Fruit fly (Drosophila melanogaster) whole organism, pupa: ENCODE data around the gene cact.

Source experiments
- CG13204 ChIP-seq: fragments of 200-800 bp; sonication (Bioruptor generic); optimal IDR thresholded peaks from 2 replicates; lab custom pipeline; 2018; ENCODE audit warnings: missing biosample characterization, mild to moderate bottlenecking, missing genetic modification characterization, moderate library complexity
- CG32121 ChIP-seq: fragments of 200-800 bp; sonication (Bioruptor generic); IDR thresholded peaks from 2 replicates; pipeline ENCODE4 v1.3.6; 2022; ENCODE audit warnings: missing biosample characterization, missing genetic modification characterization
- CG8159 ChIP-seq: fragments of 200-800 bp; sonication (Bioruptor generic); optimal IDR thresholded peaks from 3 replicates; lab custom pipeline; 2018; ENCODE audit warnings: missing biosample characterization, mild to moderate bottlenecking, missing genetic modification characterization, moderate library complexity
- D1 ChIP-seq: fragments of 200-800 bp; sonication (Bioruptor generic); optimal IDR thresholded peaks from 2 replicates; lab custom pipeline; 2018; ENCODE audit warnings: missing biosample characterization, mild to moderate bottlenecking, missing genetic modification characterization, moderate library complexity
- EcR ChIP-seq: fragments of 200-800 bp; sonication (Bioruptor generic); optimal IDR thresholded peaks from 3 replicates; lab custom pipeline; 2019; ENCODE audit warnings: missing biosample characterization, missing genetic modification characterization, mild to moderate bottlenecking, moderate library complexity, missing genetic modification reagents
- Pif1A ChIP-seq: fragments of 200-800 bp; sonication (Bioruptor generic); optimal IDR thresholded peaks from 3 replicates; lab custom pipeline; 2016; ENCODE audit warnings: missing biosample characterization, missing genetic modification characterization
- Snoo ChIP-seq: fragments of 200-800 bp; sonication (Bioruptor generic); optimal IDR thresholded peaks from 3 replicates; lab custom pipeline; 2017; ENCODE audit warnings: missing biosample characterization, mild to moderate bottlenecking, missing genetic modification characterization, inconsistent platforms
- fd96Ca ChIP-seq: fragments of 200-800 bp; sonication (Bioruptor generic); IDR thresholded peaks from 3 replicates; pipeline ENCODE4 v1.3.6; 2022; ENCODE audit warnings: missing biosample characterization, missing genetic modification characterization
- gl ChIP-seq: fragments of 200-800 bp; sonication (Bioruptor generic); optimal IDR thresholded peaks from 2 replicates; lab custom pipeline; 2018; ENCODE audit warnings: missing biosample characterization, mild to moderate bottlenecking, missing genetic modification characterization

DNA sequence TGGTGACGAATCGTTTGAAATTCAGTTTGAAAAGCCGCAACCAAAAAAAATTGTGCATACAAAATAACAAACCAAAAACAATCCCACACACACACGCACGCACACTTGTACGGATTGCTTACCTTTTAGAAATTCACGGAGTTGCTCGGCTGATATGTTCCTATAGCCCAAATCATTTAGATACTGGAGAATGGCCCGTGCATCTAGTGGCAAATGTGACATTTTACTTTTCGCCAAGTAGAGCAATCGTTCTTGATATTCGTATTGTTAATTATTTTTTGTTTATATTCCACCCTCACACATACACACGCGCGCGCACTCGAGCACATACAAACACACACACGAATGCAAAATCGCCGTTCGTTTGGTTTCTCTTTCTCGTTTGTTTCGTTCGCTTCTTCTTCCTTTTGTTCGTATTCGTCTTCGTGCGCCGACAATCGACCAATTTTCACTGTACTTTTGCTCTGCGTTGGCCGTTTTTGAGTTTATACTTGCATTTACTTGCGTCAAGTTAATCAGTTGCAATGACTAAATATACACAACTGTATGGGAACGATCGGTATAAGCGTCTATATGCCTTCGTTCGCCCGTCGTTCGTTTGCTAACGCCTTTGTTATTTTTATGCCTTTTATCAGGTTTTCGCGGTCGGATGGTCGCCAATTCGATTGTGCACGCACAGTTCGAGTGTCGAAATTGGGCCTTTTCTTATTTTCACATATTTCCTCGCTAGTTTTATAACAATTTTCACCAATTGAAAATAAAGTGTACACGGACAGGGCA lies 26.0 kb upstream of the cact start:
- TF ChIP-seq Pif1A (GFP tag; lab: Kevin White, UChicago) (no peak), CG8159 (no peak), CG13204 (no peak), Snoo (tag; lab: Kevin White, UChicago) (no peak), EcR (GFP tag; lab: Kevin White, UChicago) (no peak), CG32121 (GFP tag; lab: Robert Waterston, UW) (no peak), fd96Ca (no peak), gl (no peak), D1 (tag; lab: Kevin White, UChicago) (no peak)
